Worm (Caenorhabditis elegans): ENCODE data around the gene agt-2.

agt-2 gene

DNA sequence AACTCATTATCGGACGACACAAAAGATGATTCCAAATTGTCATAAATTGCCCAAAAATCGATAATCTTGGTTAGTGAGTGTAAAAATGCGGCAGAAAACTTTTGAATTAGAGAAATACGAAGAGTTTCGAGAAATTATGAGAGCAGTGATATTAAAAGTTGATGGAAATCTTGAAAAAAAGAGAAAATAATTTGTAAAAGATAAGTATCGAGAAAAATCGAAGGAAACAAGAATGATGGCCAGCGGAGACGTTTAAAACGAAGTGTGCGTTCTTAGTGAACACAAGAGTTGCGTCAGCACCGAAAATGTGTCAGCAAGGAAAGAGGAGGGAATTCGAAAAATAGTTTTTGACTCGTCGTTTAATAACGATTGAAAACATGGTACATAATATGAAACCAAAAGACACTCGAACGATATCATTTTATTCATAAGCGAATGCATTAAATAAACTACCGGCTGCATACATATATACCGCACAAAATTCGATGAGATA is 16.2 kb upstream of the agt-2 start, which contains the start of gene ndx-6 (continued):
- TF ChIP-seq ztf-11 (tag; optimal IDR thresholded peaks at IDR 0.05): peak in 1 of 2 experiments; percentile 27
- TF ChIP-seq rnt-1 (tag; optimal IDR thresholded peaks at IDR 0.05): peak; percentile 93
- no peak for TF ChIP-seq vab-15 (tag; optimal IDR thresholded peaks at IDR 0.05)
- peak; percentile 86 for TF ChIP-seq elt-2 (tag; optimal IDR thresholded peaks at IDR 0.05)
- no peak for TF ChIP-seq C34B4.2 (tag; optimal IDR thresholded peaks at IDR 0.05)
- TF ChIP-seq hlh-4 (tag; optimal IDR thresholded peaks at IDR 0.05): no peak
- TF ChIP-seq nhr-47 (tag; optimal IDR thresholded peaks at IDR 0.05): peak; percentile 90
- TF ChIP-seq unc-86 (tag; optimal IDR thresholded peaks at IDR 0.05): peak; percentile 76
- peak in 1 of 2 experiments; percentile 65 for TF ChIP-seq mdl-1 (tag; optimal IDR thresholded peaks at IDR 0.05)
- peak; percentile 59 for TF ChIP-seq lin-15B (tag; optimal IDR thresholded peaks at IDR 0.05)
- peak; percentile 88 for TF ChIP-seq dsc-1 (tag; optimal IDR thresholded peaks at IDR 0.05)
- TF ChIP-seq ama-1 (optimal IDR thresholded peaks at IDR 0.05): peak; percentile 75
- no peak for TF ChIP-seq Y116A8C.19 (tag; optimal IDR thresholded peaks at IDR 0.05; ENCODE audit: borderline replicate concordance)
- TF ChIP-seq nhr-12 (tag; optimal IDR thresholded peaks at IDR 0.05): no peak
- peak; percentile 83 for TF ChIP-seq tbx-2 (tag; optimal IDR thresholded peaks at IDR 0.05)
- TF ChIP-seq ets-5 (GFP tag; IDR thresholded peaks at IDR 0.05): no peak
- no peak for TF ChIP-seq sup-37 (GFP tag; optimal IDR thresholded peaks at IDR 0.05)
- TF ChIP-seq swsn-7 (tag; optimal IDR thresholded peaks at IDR 0.05): peak; percentile 87
- no peak for TF ChIP-seq nhr-28 (tag; optimal IDR thresholded peaks at IDR 0.05)
- TF ChIP-seq F16B12.6 (tag; optimal IDR thresholded peaks at IDR 0.05): peak; percentile 67
- TF ChIP-seq snpc-4 (tag; optimal IDR thresholded peaks at IDR 0.05): peak; percentile 78
- peak; percentile 99 to 100 for TF ChIP-seq lin-35 (GFP tag; optimal IDR thresholded peaks at IDR 0.05)
- no peak for TF ChIP-seq pag-3 (tag; optimal IDR thresholded peaks at IDR 0.05; ENCODE audit: borderline replicate concordance, insufficient read depth)
- TF ChIP-seq dpl-1 (GFP tag; optimal IDR thresholded peaks at IDR 0.05): peak; percentile 99
- TF ChIP-seq sox-4 (tag; optimal IDR thresholded peaks at IDR 0.05): peak; percentile 32
- no peak for TF ChIP-seq ceh-63 (GFP tag; optimal IDR thresholded peaks at IDR 0.05)
- TF ChIP-seq snu-23 (GFP tag; optimal IDR thresholded peaks at IDR 0.05): peak; percentile 93
- peak; percentile 87 for TF ChIP-seq nhr-19 (GFP tag; conservative IDR thresholded peaks at IDR 0.05)
- peak; percentile 64 for TF ChIP-seq egl-13 (tag; optimal IDR thresholded peaks at IDR 0.05)
- no peak for TF ChIP-seq unc-62 (GFP tag; optimal IDR thresholded peaks at IDR 0.05)
- TF ChIP-seq efl-1 (optimal IDR thresholded peaks at IDR 0.05): peak; percentile 92 to 99
- peak; percentile 98 to 100 for TF ChIP-seq efl-1 (GFP tag; optimal IDR thresholded peaks at IDR 0.05 in 1 of 2)
- TF ChIP-seq nhr-90 (tag; optimal IDR thresholded peaks at IDR 0.05; ENCODE audit: poor library complexity): peak; percentile 88
- TF ChIP-seq lin-14 (GFP tag; optimal IDR thresholded peaks at IDR 0.05): peak; percentile 88
- TF ChIP-seq lsy-2 (tag; optimal IDR thresholded peaks at IDR 0.05): peak; percentile 90 to 92
- TF ChIP-seq mep-1 (tag; optimal IDR thresholded peaks at IDR 0.05): peak; percentile 92
- no peak for TF ChIP-seq alr-1 (tag; optimal IDR thresholded peaks at IDR 0.05; ENCODE audit: borderline replicate concordance)
- TF ChIP-seq blmp-1 (tag; optimal IDR thresholded peaks at IDR 0.05): peak; percentile 81
- TF ChIP-seq sptf-1 (tag; optimal IDR thresholded peaks at IDR 0.05): no peak
- TF ChIP-seq mef-2 (tag; optimal IDR thresholded peaks at IDR 0.05): no peak
- TF ChIP-seq nhr-237 (tag; optimal IDR thresholded peaks at IDR 0.05): no peak
- no peak for TF ChIP-seq unc-30 (tag; optimal IDR thresholded peaks at IDR 0.05)
- peak; percentile 26 for TF ChIP-seq ceh-90 (tag; optimal IDR thresholded peaks at IDR 0.05)
- no peak for TF ChIP-seq unc-98 (GFP tag; IDR thresholded peaks at IDR 0.05)
- TF ChIP-seq nhr-76 (tag; optimal IDR thresholded peaks at IDR 0.05): no peak
- TF ChIP-seq fkh-4 (tag; optimal IDR thresholded peaks at IDR 0.05; ENCODE audit: borderline replicate concordance): no peak
- TF ChIP-seq ceh-8 (GFP tag; optimal IDR thresholded peaks at IDR 0.05): no peak
- no peak for TF ChIP-seq hlh-17 (GFP tag; optimal IDR thresholded peaks at IDR 0.05; ENCODE audit: borderline replicate concordance)
- peak; percentile 46 for TF ChIP-seq fkh-10 (GFP tag; optimal IDR thresholded peaks at IDR 0.05)
- peak; percentile 47 for TF ChIP-seq irx-1 (tag; optimal IDR thresholded peaks at IDR 0.05)
- peak; percentile 33 for TF ChIP-seq C04F5.9 (tag; optimal IDR thresholded peaks at IDR 0.05)
- TF ChIP-seq elt-3 (tag; optimal IDR thresholded peaks at IDR 0.05): peak in 2 of 6 experiments; percentile 73 to 87
- no peak for TF ChIP-seq ces-1 (GFP tag; optimal IDR thresholded peaks at IDR 0.05)
